Worm (Caenorhabditis elegans) whole organism, L2 larva: ENCODE measurements around the gene F13H10.9.
"Not testable (repeated sequence)": the region's sequence is repeated elsewhere in the genome, so short reads cannot be mapped to it uniquely, and the experiment has no call there.

Experiments
- C34F6.9 ChIP-seq: fragments of 150-350 bp; optimal IDR thresholded peaks from 2 replicates; lab custom pipeline; 2014; ENCODE audit warnings: missing biosample characterization, missing genetic modification characterization
- F13H6.1 ChIP-seq: sonication (generic microtip); optimal IDR thresholded peaks from 2 replicates; lab custom pipeline; 2016; ENCODE audit warnings: missing genetic modification characterization, missing compliant biosample characterization
- R02D3.7 ChIP-seq: fragments of 150-350 bp; optimal IDR thresholded peaks from 2 replicates; lab custom pipeline; 2014; ENCODE audit warnings: missing biosample characterization, missing genetic modification characterization
- Y55F3AM.14 ChIP-seq: fragments of 200-800 bp; sonication (Bioruptor generic); optimal IDR thresholded peaks from 2 replicates; lab custom pipeline; 2018; ENCODE audit warnings: mild to moderate bottlenecking, missing genetic modification characterization, missing compliant biosample characterization
- ZK546.5 ChIP-seq: sonication (generic microtip); optimal IDR thresholded peaks from 2 replicates; lab custom pipeline; 2017; ENCODE audit warnings: missing biosample characterization, missing genetic modification characterization
- blmp-1 ChIP-seq: sonication (generic microtip); optimal IDR thresholded peaks from 2 replicates; lab custom pipeline; 2017; ENCODE audit warnings: missing genetic modification characterization, mild to moderate bottlenecking, missing compliant biosample characterization, antibody characterized with exemption, moderate library complexity; ENCODE audit not compliant: insufficient read depth
- ceh-16 ChIP-seq: fragments of 150-350 bp; optimal IDR thresholded peaks from 2 replicates; lab custom pipeline; 2014; ENCODE audit warnings: missing biosample characterization, missing genetic modification characterization
- ceh-82 ChIP-seq: fragments of 150-350 bp; optimal IDR thresholded peaks from 2 replicates; lab custom pipeline; 2014; ENCODE audit warnings: missing biosample characterization, missing genetic modification characterization
- crh-2 ChIP-seq: sonication (generic microtip); optimal IDR thresholded peaks from 2 replicates; lab custom pipeline; 2017; ENCODE audit warnings: missing biosample characterization, missing genetic modification characterization
- dmd-4 ChIP-seq: sonication (generic microtip); optimal IDR thresholded peaks from 2 replicates; lab custom pipeline; 2017; ENCODE audit warnings: missing biosample characterization, missing genetic modification characterization
- egl-27 ChIP-seq: sonication (generic microtip); optimal IDR thresholded peaks from 3 replicates; lab custom pipeline; 2017; ENCODE audit warnings: missing biosample characterization, missing genetic modification reagents, missing genetic modification characterization
- elt-3 ChIP-seq: sonication (generic microtip); optimal IDR thresholded peaks from 2 replicates; lab custom pipeline; 2017; ENCODE audit warnings: missing biosample characterization, missing genetic modification characterization
- fos-1 ChIP-seq: fragments of 150-350 bp; optimal IDR thresholded peaks from 2 replicates; lab custom pipeline; 2014; ENCODE audit warnings: missing biosample characterization, missing genetic modification characterization
- lin-13 ChIP-seq: fragments of 150-350 bp; optimal IDR thresholded peaks from 2 replicates; lab custom pipeline; 2014; ENCODE audit warnings: missing biosample characterization, missing genetic modification reagents, missing genetic modification characterization
- mab-5 ChIP-seq: fragments of 150-350 bp; optimal IDR thresholded peaks from 2 replicates; lab custom pipeline; 2014; ENCODE audit warnings: missing biosample characterization, missing genetic modification characterization
- nhr-10 ChIP-seq: sonication (generic microtip); optimal IDR thresholded peaks from 2 replicates; lab custom pipeline; 2017; ENCODE audit warnings: missing biosample characterization, missing genetic modification characterization
- nhr-11 ChIP-seq: fragments of 150-350 bp; optimal IDR thresholded peaks from 2 replicates; lab custom pipeline; 2014; ENCODE audit warnings: missing biosample characterization, missing genetic modification characterization
- nhr-12 ChIP-seq: fragments of 150-350 bp; optimal IDR thresholded peaks from 2 replicates; lab custom pipeline; 2014; ENCODE audit warnings: missing biosample characterization, missing genetic modification characterization
- nhr-21 ChIP-seq: fragments of 150-350 bp; optimal IDR thresholded peaks from 2 replicates; lab custom pipeline; 2014; ENCODE audit warnings: missing biosample characterization, missing genetic modification characterization
- nhr-23 ChIP-seq: fragments of 150-350 bp; optimal IDR thresholded peaks from 2 replicates; lab custom pipeline; 2014; ENCODE audit warnings: missing biosample characterization, missing genetic modification reagents, missing genetic modification characterization
- nhr-237 ChIP-seq: fragments of 150-350 bp; optimal IDR thresholded peaks from 2 replicates; lab custom pipeline; 2014; ENCODE audit warnings: missing biosample characterization, missing genetic modification characterization
- nhr-25 ChIP-seq: fragments of 150-350 bp; sonication (generic microtip); optimal IDR thresholded peaks from 3 replicates; lab custom pipeline; 2014; ENCODE audit warnings: missing biosample characterization, missing genetic modification characterization
- nhr-77 ChIP-seq: fragments of 150-350 bp; optimal IDR thresholded peaks from 2 replicates; lab custom pipeline; 2014; ENCODE audit warnings: missing biosample characterization, missing genetic modification characterization
- peb-1 ChIP-seq: fragments of 150-350 bp; optimal IDR thresholded peaks from 2 replicates; lab custom pipeline; 2014; ENCODE audit warnings: missing biosample characterization, missing genetic modification characterization
- sma-3 ChIP-seq: sonication (generic microtip); optimal IDR thresholded peaks from 2 replicates; lab custom pipeline; 2016; ENCODE audit warnings: missing genetic modification reagents, missing genetic modification characterization, missing compliant biosample characterization
- sma-9 ChIP-seq, 2 experiments: fragments of 150-350 bp in 1 of 2; sonication (generic microtip) in 1 of 2; optimal IDR thresholded peaks; 2 replicates each; lab custom pipeline; 2014 to 2016; ENCODE audit warnings: missing genetic modification characterization in 2 of 2, mild to moderate bottlenecking in 1 of 2, missing biosample characterization in 1 of 2, missing compliant biosample characterization in 1 of 2, missing genetic modification reagents in 1 of 2, moderate library complexity in 1 of 2
- snpc-4 ChIP-seq: fragments of 150-350 bp; optimal IDR thresholded peaks from 2 replicates; lab custom pipeline; 2014; ENCODE audit warnings: missing biosample characterization, missing genetic modification characterization
- unc-39 ChIP-seq: fragments of 150-350 bp; optimal IDR thresholded peaks from 2 replicates; lab custom pipeline; 2014; ENCODE audit warnings: missing biosample characterization, missing genetic modification characterization
- unc-55 ChIP-seq: fragments of 150-350 bp; sonication (generic microtip); optimal IDR thresholded peaks from 3 replicates; lab custom pipeline; 2014; ENCODE audit warnings: missing biosample characterization, missing genetic modification reagents, missing genetic modification characterization
- zag-1 ChIP-seq: fragments of 150-350 bp; optimal IDR thresholded peaks from 2 replicates; lab custom pipeline; 2014; ENCODE audit warnings: missing biosample characterization, missing genetic modification characterization
- ztf-1 ChIP-seq: fragments of 200-800 bp; sonication (Bioruptor generic); conservative IDR thresholded peaks from 2 replicates; pipeline ENCODE4 v1.3.6; 2022; ENCODE audit warnings: missing genetic modification characterization, missing compliant biosample characterization

F13H10.9 gene

ce11 chrIV:11001614-11002013 lies at the start of gene F13H10.9:
Gene F13H10.9 (plus strand): TSS chrIV:11001914.
- TF ChIP-seq nhr-21 (tag; lab: Kevin White, UChicago), result no peak

- TF ChIP-seq R02D3.7 (tag; lab: Kevin White, UChicago), result no peak
- TF ChIP-seq sma-3 (GFP tag; lab: Kevin White, UChicago), result no peak
Observed at ce11 chrIV:10951997-10952396, 49.7 kb upstream of the F13H10.9 start, which contains the start of gene Y69E1A.3. Gene Y69E1A.3 (plus strand): TSS chrIV:10952297.

- TF ChIP-seq unc-55 (GFP tag; lab: Kevin White, UChicago); blmp-1 (tag; lab: Kevin White, UChicago); ceh-16 (tag; lab: Kevin White, UChicago): not testable (repeated sequence)
- TF ChIP-seq, all 48 proteins: peak for 0; not testable (repeated sequence) for 48
Observed at ce11 chrIV:10954955-10955354, 46.8 kb upstream of the F13H10.9 start, which contains the start of gene Y69E1A.4. Gene Y69E1A.4 (plus strand): TSS chrIV:10955255.

ce11 chrIV:10957583-10958229 lies 44.0 kb upstream of the F13H10.9 start, which contains the start of gene Y69E1A.5:
Gene Y69E1A.5 (minus strand): TSS chrIV:10957655.
- TF ChIP-seq unc-39 (tag; lab: Kevin White, UChicago) (no peak), nhr-10 (tag; lab: Kevin White, UChicago) (no peak), sma-9 (GFP tag; optimal IDR thresholded peaks at IDR 0.05; lab: Kevin White, UChicago) (peak; percentile 45), sma-9 (tag; optimal IDR thresholded peaks at IDR 0.05; lab: Kevin White, UChicago) (no peak), snpc-4 (tag; lab: Kevin White, UChicago) (no peak), nhr-12 (tag; lab: Kevin White, UChicago) (no peak), R02D3.7 (tag; lab: Kevin White, UChicago) (no peak), F13H6.1 (tag; lab: Kevin White, UChicago) (peak; percentile 59)

ce11 chrIV:10958230-10958588 lies 43.5 kb upstream of the F13H10.9 start, which contains the start of gene sri-19:
Gene sri-19 (plus strand): TSS chrIV:10958372.
- no peak for TF ChIP-seq fos-1 (tag; lab: Kevin White, UChicago)
- TF ChIP-seq elt-3 (tag; lab: Kevin White, UChicago), result no peak
- no peak for TF ChIP-seq snpc-4 (tag; lab: Kevin White, UChicago)
- no peak for TF ChIP-seq lin-13
- no peak for TF ChIP-seq dmd-4
- no peak for TF ChIP-seq mab-5 (tag; lab: Kevin White, UChicago)

- no peak for TF ChIP-seq ceh-16 (tag; lab: Kevin White, UChicago)
- no peak for TF ChIP-seq C34F6.9 (tag; lab: Kevin White, UChicago)
- no peak for TF ChIP-seq Y55F3AM.14
- no peak for TF ChIP-seq ceh-82
- TF ChIP-seq fos-1 (tag; lab: Kevin White, UChicago), result peak; percentile 33
- TF ChIP-seq ztf-1, result no peak
- TF ChIP-seq unc-55 (GFP tag; lab: Kevin White, UChicago), result no peak
- no peak for TF ChIP-seq ZK546.5 (tag; lab: Kevin White, UChicago)
- TF ChIP-seq peb-1 (tag; lab: Kevin White, UChicago), result no peak
- no peak for TF ChIP-seq nhr-10 (tag; lab: Kevin White, UChicago)
- no peak for TF ChIP-seq lin-13
- TF ChIP-seq R02D3.7 (tag; lab: Kevin White, UChicago), result no peak
- no peak for TF ChIP-seq nhr-237 (tag; lab: Kevin White, UChicago)
- no peak for TF ChIP-seq nhr-23 (tag; lab: Kevin White, UChicago)
- peak; percentile 82 for TF ChIP-seq sma-9 (GFP tag; optimal IDR thresholded peaks at IDR 0.05; lab: Kevin White, UChicago)
- TF ChIP-seq sma-9 (tag; optimal IDR thresholded peaks at IDR 0.05; lab: Kevin White, UChicago), result no peak
- no peak for TF ChIP-seq crh-2 (tag; lab: Kevin White, UChicago)
- TF ChIP-seq nhr-21 (tag; lab: Kevin White, UChicago), result no peak
Observed at ce11 chrIV:10964688-10965087, 37.0 kb upstream of the F13H10.9 start.

- TF ChIP-seq nhr-77, result no peak
- no peak for TF ChIP-seq zag-1 (tag; lab: Kevin White, UChicago)
- no peak for TF ChIP-seq unc-55 (GFP tag; lab: Kevin White, UChicago)
- no peak for TF ChIP-seq nhr-11 (tag; lab: Kevin White, UChicago)
- no peak for TF ChIP-seq snpc-4 (tag; lab: Kevin White, UChicago)
- TF ChIP-seq nhr-25 (tag; lab: Kevin White, UChicago), result no peak
- TF ChIP-seq egl-27, result no peak
Observed at ce11 chrIV:10966359-10966758, 35.4 kb upstream of the F13H10.9 start, which contains the start of the genes aqp-3 and Y69E1A.8. Gene aqp-3 (minus strand): TSS chrIV:10966459. Gene Y69E1A.8 (plus strand): TSS chrIV:10966604.
